Worm (Caenorhabditis elegans): ENCODE data around the gene C50E3.13.

ce11 chrV:7651757-7652156, 27.7 kb upstream of the C50E3.13 start, which contains the start of gene srh-234:
- no peak for TF ChIP-seq che-1 (tag; optimal IDR thresholded peaks at IDR 0.05)
- TF ChIP-seq nfya-1 (tag; optimal IDR thresholded peaks at IDR 0.05): no peak
- TF ChIP-seq zip-5 (tag; optimal IDR thresholded peaks at IDR 0.05): no peak
- TF ChIP-seq ceh-2 (tag; optimal IDR thresholded peaks at IDR 0.05): no peak
- no peak for TF ChIP-seq ceh-48 (tag; optimal IDR thresholded peaks at IDR 0.05)
- no peak for TF ChIP-seq tbx-7 (tag; optimal IDR thresholded peaks at IDR 0.05)
- TF ChIP-seq pha-4 (tag; optimal IDR thresholded peaks at IDR 0.05): no peak
- TF ChIP-seq hlh-15 (tag; optimal IDR thresholded peaks at IDR 0.05): no peak
- TF ChIP-seq T23F11.4 (GFP tag; optimal IDR thresholded peaks at IDR 0.05): no peak
- TF ChIP-seq dmd-4 (tag; optimal IDR thresholded peaks at IDR 0.05; ENCODE audit: borderline replicate concordance): no peak
- no peak for TF ChIP-seq nhr-11 (tag; optimal IDR thresholded peaks at IDR 0.05)
- no peak for TF ChIP-seq unc-55 (GFP tag; optimal IDR thresholded peaks at IDR 0.05)

Data from whole organism, late embryonic.